Worm (Caenorhabditis elegans) whole organism, late embryonic: ENCODE results near the gene tnt-3.

ENCODE experiments used
- ama-1 ChIP-seq: fragments of 150-350 bp; optimal IDR thresholded peaks from 2 replicates; lab custom pipeline; 2014
- ceh-30 ChIP-seq: fragments of 150-350 bp; optimal IDR thresholded peaks from 2 replicates; lab custom pipeline; 2014; ENCODE audit warnings: missing biosample characterization, missing genetic modification characterization
- elt-2 ChIP-seq: sonication (generic microtip); optimal IDR thresholded peaks from 2 replicates; lab custom pipeline; 2016; ENCODE audit warnings: missing genetic modification reagents, missing genetic modification characterization, missing compliant biosample characterization
- eyg-1 ChIP-seq: sonication (generic microtip); optimal IDR thresholded peaks from 2 replicates; lab custom pipeline; 2016; ENCODE audit warnings: missing genotype, missing genetic modification characterization, missing compliant biosample characterization
- hlh-13 ChIP-seq: fragments of 200-800 bp; sonication (Bioruptor generic); optimal IDR thresholded peaks from 2 replicates; lab custom pipeline; 2018; ENCODE audit warnings: mild to moderate bottlenecking, missing genetic modification characterization, missing compliant biosample characterization
- mec-3 ChIP-seq: sonication (generic microtip); optimal IDR thresholded peaks from 2 replicates; lab custom pipeline; 2016; ENCODE audit warnings: borderline replicate concordance, missing genetic modification characterization, missing compliant biosample characterization
- npax-4 ChIP-seq: sonication (generic microtip); optimal IDR thresholded peaks from 2 replicates; lab custom pipeline; 2016; ENCODE audit warnings: missing genetic modification characterization, missing compliant biosample characterization
- odd-2 ChIP-seq: sonication (generic microtip); optimal IDR thresholded peaks from 2 replicates; lab custom pipeline; 2017; ENCODE audit warnings: antibody characterized with exemption, mild to moderate bottlenecking, missing genetic modification characterization, missing compliant biosample characterization
- pat-9 ChIP-seq: fragments of 200-800 bp; sonication (Bioruptor generic); optimal IDR thresholded peaks from 2 replicates; lab custom pipeline; 2018; ENCODE audit warnings: mild to moderate bottlenecking, missing genetic modification characterization, moderate library complexity, missing compliant biosample characterization
- pax-1 ChIP-seq: fragments of 150-350 bp; optimal IDR thresholded peaks from 2 replicates; lab custom pipeline; 2014; ENCODE audit warnings: missing biosample characterization, missing genetic modification characterization
- unc-55 ChIP-seq: sonication (generic microtip); optimal IDR thresholded peaks from 2 replicates; lab custom pipeline; 2017; ENCODE audit warnings: missing biosample characterization, missing genetic modification reagents, missing genetic modification characterization
- unc-86 ChIP-seq: sonication (generic microtip); optimal IDR thresholded peaks from 2 replicates; lab custom pipeline; 2016; ENCODE audit warnings: missing genetic modification characterization, missing compliant biosample characterization

ce11 chrX:7916076-7916475 is 28.8 kb downstream of the tnt-3 start:
- no peak for TF ChIP-seq pax-1
- no peak for TF ChIP-seq unc-55 (GFP tag; lab: Kevin White, UChicago)
- TF ChIP-seq pat-9, result no peak
- no peak for TF ChIP-seq ama-1 (lab: Kevin White, UChicago)
- TF ChIP-seq eyg-1 (tag; lab: Kevin White, UChicago), result no peak
- no peak for TF ChIP-seq ceh-30 (tag; lab: Kevin White, UChicago)
- TF ChIP-seq hlh-13 (GFP tag; lab: Kevin White, UChicago), result no peak
- TF ChIP-seq mec-3, result no peak
- TF ChIP-seq elt-2, result no peak
- no peak for TF ChIP-seq unc-86 (tag; lab: Kevin White, UChicago)
- no peak for TF ChIP-seq odd-2
- TF ChIP-seq npax-4, result no peak
